Worm (Caenorhabditis elegans) whole organism, late embryonic: ENCODE results near the gene F57G12.1.

Source experiments
- T23F11.4 ChIP-seq: fragments of 200-800 bp; sonication (Bioruptor generic); optimal IDR thresholded peaks from 2 replicates; lab custom pipeline; 2018; ENCODE audit warnings: mild to moderate bottlenecking, missing genetic modification characterization, missing compliant biosample characterization
- ama-1 ChIP-seq: fragments of 150-350 bp; optimal IDR thresholded peaks from 2 replicates; lab custom pipeline; 2014
- ceh-45 ChIP-seq: fragments of 200-800 bp; sonication (Bioruptor generic); IDR thresholded peaks from 2 replicates; pipeline ENCODE4 v1.3.6; 2022; ENCODE audit warnings: missing genetic modification reagents, missing genetic modification characterization, missing compliant biosample characterization
- fax-1 ChIP-seq: sonication (generic microtip); optimal IDR thresholded peaks from 2 replicates; lab custom pipeline; 2016; ENCODE audit warnings: missing genotype, missing genetic modification characterization, missing compliant biosample characterization
- lin-11 ChIP-seq: fragments of 200-800 bp; sonication (Bioruptor generic); optimal IDR thresholded peaks from 2 replicates; lab custom pipeline; 2018; ENCODE audit warnings: mild to moderate bottlenecking, missing genetic modification characterization, missing compliant biosample characterization
- madf-2 ChIP-seq: sonication (generic microtip); optimal IDR thresholded peaks from 2 replicates; lab custom pipeline; 2017; ENCODE audit warnings: missing genetic modification characterization, missing compliant biosample characterization
- mec-3 ChIP-seq: sonication (generic microtip); optimal IDR thresholded peaks from 2 replicates; lab custom pipeline; 2016; ENCODE audit warnings: borderline replicate concordance, missing genetic modification characterization, missing compliant biosample characterization
- nhr-11 ChIP-seq: fragments of 150-350 bp; optimal IDR thresholded peaks from 2 replicates; lab custom pipeline; 2014; ENCODE audit warnings: missing biosample characterization, missing genetic modification characterization
- nhr-232 ChIP-seq: sonication (generic microtip); optimal IDR thresholded peaks from 2 replicates; lab custom pipeline; 2016; ENCODE audit warnings: missing genetic modification characterization, missing compliant biosample characterization
- npax-4 ChIP-seq: sonication (generic microtip); optimal IDR thresholded peaks from 2 replicates; lab custom pipeline; 2016; ENCODE audit warnings: missing genetic modification characterization, missing compliant biosample characterization
- pag-3 ChIP-seq: sonication (generic microtip); optimal IDR thresholded peaks from 2 replicates; lab custom pipeline; 2016; ENCODE audit warnings: missing compliant biosample characterization, missing genetic modification characterization, borderline replicate concordance
- pha-4 ChIP-seq: fragments of 150-350 bp; optimal IDR thresholded peaks from 2 replicates; lab custom pipeline; 2018; ENCODE audit warnings: missing biosample characterization, missing genetic modification reagents, missing genetic modification characterization
- sdc-2 ChIP-seq: sonication (generic microtip); optimal IDR thresholded peaks from 2 replicates; lab custom pipeline; 2016; ENCODE audit warnings: missing genotype, missing genetic modification characterization, missing compliant biosample characterization
- tbx-7 ChIP-seq: sonication (generic microtip); optimal IDR thresholded peaks from 2 replicates; lab custom pipeline; 2016; ENCODE audit warnings: missing genotype, missing genetic modification characterization, missing compliant biosample characterization

- TF ChIP-seq T23F11.4 (GFP tag; lab: Kevin White, UChicago) (no peak), pag-3 (no peak), mec-3 (tag; lab: Kevin White, UChicago) (no peak), nhr-11 (tag; lab: Kevin White, UChicago) (no peak), ceh-45 (GFP tag; lab: Robert Waterston, UW) (no peak), sdc-2 (tag; lab: Kevin White, UChicago) (no peak), madf-2 (no peak), fax-1 (tag; lab: Kevin White, UChicago) (no peak), tbx-7 (no peak), ama-1 (lab: Kevin White, UChicago) (peak; percentile 61), pha-4 (tag; lab: Kevin White, UChicago) (no peak), npax-4 (tag; lab: Kevin White, UChicago) (no peak), nhr-232 (no peak), lin-11 (tag; lab: Kevin White, UChicago) (no peak)
These were observed 2.1 kb downstream of the F57G12.1 start for ce11 chrX:12169390-12169789.
